Fruit fly (Drosophila melanogaster): ENCODE measurements around the gene Uch.

Gene Uch

DNA sequence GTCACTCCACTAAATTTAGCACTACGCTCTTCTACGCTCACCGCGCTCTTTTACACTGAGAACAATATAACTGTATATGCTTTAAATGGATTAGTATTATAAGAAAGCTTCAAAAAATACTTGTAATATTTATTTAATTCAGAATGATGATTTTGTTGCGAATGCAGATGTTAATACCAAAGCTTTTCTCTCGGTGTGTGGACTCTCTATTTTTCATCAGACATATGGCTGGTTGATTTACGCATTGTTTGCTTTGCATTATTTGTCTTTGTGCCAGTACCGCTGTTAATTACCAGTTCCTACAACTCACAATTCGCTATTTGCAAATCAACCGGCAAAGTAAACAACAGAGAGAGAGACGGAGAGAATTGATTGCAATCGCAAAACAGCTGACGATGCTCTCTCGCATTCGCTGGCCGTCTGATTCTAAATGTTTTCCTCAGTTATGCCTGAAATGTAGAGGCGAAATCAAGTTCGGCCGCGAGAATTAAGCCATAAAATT is 7.7 kb upstream of the Uch start (continued):
- TF ChIP-seq CG18262 (tag; optimal IDR thresholded peaks at IDR 0.05), result peak; percentile 94
- peak; percentile 86 for TF ChIP-seq D19B (GFP tag; optimal IDR thresholded peaks at IDR 0.05)
- TF ChIP-seq lov (optimal IDR thresholded peaks at IDR 0.05), result no peak
- TF ChIP-seq lov (GFP tag; IDR thresholded peaks at IDR 0.05), result peak; percentile 97
- TF ChIP-seq CG14860 (GFP tag; IDR thresholded peaks at IDR 0.05; ENCODE audit: partially characterized antibody), result no peak
- TF ChIP-seq Lhr (GFP tag; optimal IDR thresholded peaks at IDR 0.05), result peak; percentile 84
- TF ChIP-seq gcm2 (GFP tag; optimal IDR thresholded peaks at IDR 0.05), result peak; percentile 85
- peak; percentile 85 for TF ChIP-seq CG31388 (GFP tag; optimal IDR thresholded peaks at IDR 0.05)
- peak; percentile 95 for TF ChIP-seq chif (GFP tag; optimal IDR thresholded peaks at IDR 0.05)
- peak; percentile 92 for TF ChIP-seq Optix (GFP tag; IDR thresholded peaks at IDR 0.05)
- TF ChIP-seq CG3281 (GFP tag; optimal IDR thresholded peaks at IDR 0.05), result peak; percentile 95
- TF ChIP-seq CG15601 (tag; optimal IDR thresholded peaks at IDR 0.05), result peak; percentile 89
- TF ChIP-seq CG42726 (GFP tag; IDR thresholded peaks at IDR 0.05; ENCODE audit: partially characterized antibody), result no peak
- TF ChIP-seq CG10959 (GFP tag; IDR thresholded peaks at IDR 0.05), result peak; percentile 95
- TF ChIP-seq Hr39 (optimal IDR thresholded peaks at IDR 0.05), result no peak
- no peak for TF ChIP-seq Dfd (GFP tag; optimal IDR thresholded peaks at IDR 0.05)
- peak; percentile 96 for TF ChIP-seq Bteb2 (GFP tag; optimal IDR thresholded peaks at IDR 0.05)
- TF ChIP-seq ranshi (GFP tag; IDR thresholded peaks at IDR 0.05), result peak; percentile 97
- TF ChIP-seq CG12219 (GFP tag; optimal IDR thresholded peaks at IDR 0.05), result peak; percentile 96
- TF ChIP-seq wek (GFP tag; optimal IDR thresholded peaks at IDR 0.05), result peak; percentile 84
- peak; percentile 77 for TF ChIP-seq Kr (GFP tag; optimal IDR thresholded peaks at IDR 0.05)
- TF ChIP-seq zfh1 (GFP tag; IDR thresholded peaks at IDR 0.05), result peak; percentile 98
- TF ChIP-seq sob (GFP tag; IDR thresholded peaks at IDR 0.05), result peak; percentile 99
- peak; percentile 81; the same call in 1 of the 2 replicates for TF ChIP-seq Gsc (GFP tag; IDR thresholded peaks at IDR 0.05)
- TF ChIP-seq CG14014 (GFP tag; IDR thresholded peaks at IDR 0.05), result peak; percentile 99
- TF ChIP-seq pum (GFP tag; optimal IDR thresholded peaks at IDR 0.05), result peak; percentile 93
- TF ChIP-seq Sox100B (GFP tag; optimal IDR thresholded peaks at IDR 0.05), result peak; percentile 95
- TF ChIP-seq Hr51 (GFP tag; optimal IDR thresholded peaks at IDR 0.05), result peak; percentile 95 to 96
- no peak for TF ChIP-seq tna (GFP tag; IDR thresholded peaks at IDR 0.05; ENCODE audit: partially characterized antibody)
- TF ChIP-seq ham (GFP tag; IDR thresholded peaks at IDR 0.05), result peak; percentile 96
- peak; percentile 96 for TF ChIP-seq schlank (tag; optimal IDR thresholded peaks at IDR 0.05)
- peak; percentile 99 for TF ChIP-seq Hsf (GFP tag; optimal IDR thresholded peaks at IDR 0.05)
- TF ChIP-seq Fer3 (tag; optimal IDR thresholded peaks at IDR 0.05), result peak; percentile 96
- peak; percentile 92 for TF ChIP-seq CG8388 (GFP tag; optimal IDR thresholded peaks at IDR 0.05)
- peak; percentile 57 for TF ChIP-seq CG7745 (tag; optimal IDR thresholded peaks at IDR 0.05)
- TF ChIP-seq CG8290 (GFP tag; optimal IDR thresholded peaks at IDR 0.05), result peak; percentile 90
- TF ChIP-seq CG8290 (tag; optimal IDR thresholded peaks at IDR 0.05), result peak; percentile 43 to 98
- peak; percentile 97 for TF ChIP-seq CG30403 (GFP tag; optimal IDR thresholded peaks at IDR 0.05)
- peak; percentile 98 for TF ChIP-seq lmd (GFP tag; IDR thresholded peaks at IDR 0.05)
- TF ChIP-seq Jarid2 (GFP tag; optimal IDR thresholded peaks at IDR 0.05), result peak; percentile 68
- TF ChIP-seq CG7357 (GFP tag; IDR thresholded peaks at IDR 0.05), result peak; percentile 87
- peak; percentile 98 for TF ChIP-seq tgo (GFP tag; IDR thresholded peaks at IDR 0.05)
- peak; percentile 98 for TF ChIP-seq Dek (tag; optimal IDR thresholded peaks at IDR 0.05)
- TF ChIP-seq CG3847 (GFP tag; IDR thresholded peaks at IDR 0.05), result peak; percentile 97
- TF ChIP-seq sr (GFP tag; IDR thresholded peaks at IDR 0.05), result peak; percentile 92
- peak; percentile 91 for TF ChIP-seq croc (GFP tag; conservative IDR thresholded peaks at IDR 0.05)
- peak; percentile 97 for TF ChIP-seq chn (GFP tag; optimal IDR thresholded peaks at IDR 0.05)
- TF ChIP-seq Poxn (GFP tag; IDR thresholded peaks at IDR 0.05), result peak; percentile 90
- peak; percentile 95 for TF ChIP-seq Xbp1 (GFP tag; optimal IDR thresholded peaks at IDR 0.05)
- TF ChIP-seq ind (GFP tag; optimal IDR thresholded peaks at IDR 0.05), result peak; percentile 94
- no peak for TF ChIP-seq fru (optimal IDR thresholded peaks at IDR 0.05)
- TF ChIP-seq trh (GFP tag; optimal IDR thresholded peaks at IDR 0.05), result peak; percentile 94
- no peak for TF ChIP-seq Sin3A (optimal IDR thresholded peaks at IDR 0.05)
